Worm (Caenorhabditis elegans) whole organism, L4 larva: ENCODE data around the gene hpo-29.

Experiments used
- F37D6.2 ChIP-seq: sonication (generic microtip); optimal IDR thresholded peaks from 2 replicates; lab custom pipeline; 2016; ENCODE audit warnings: mild to moderate bottlenecking, missing genetic modification characterization, missing compliant biosample characterization
- ama-1 ChIP-seq: fragments of 150-350 bp; optimal IDR thresholded peaks from 2 replicates; lab custom pipeline; 2014; ENCODE audit warnings: inconsistent platforms, mixed read lengths
- lin-39 ChIP-seq: fragments of 150-350 bp; optimal IDR thresholded peaks from 2 replicates; lab custom pipeline; 2014; ENCODE audit warnings: missing biosample characterization, missing genetic modification reagents, missing genetic modification characterization
- lir-3 ChIP-seq: sonication (generic microtip); optimal IDR thresholded peaks from 2 replicates; lab custom pipeline; 2016; ENCODE audit warnings: mild to moderate bottlenecking, missing genetic modification characterization, missing compliant biosample characterization
- lsy-2 ChIP-seq, 2 experiments: fragments of 150-350 bp in 1 of 2; sonication (generic microtip) in 1 of 2; optimal IDR thresholded peaks; 2 replicates each; lab custom pipeline; 2014 to 2017; ENCODE audit warnings: missing biosample characterization in 2 of 2, missing genetic modification characterization in 2 of 2
- unc-39 ChIP-seq: sonication (generic microtip); optimal IDR thresholded peaks from 2 replicates; lab custom pipeline; 2017; ENCODE audit warnings: missing biosample characterization, missing genetic modification characterization
- zag-1 ChIP-seq: fragments of 150-350 bp; optimal IDR thresholded peaks from 2 replicates; lab custom pipeline; 2014; ENCODE audit warnings: missing biosample characterization, missing genetic modification characterization
- ztf-11 ChIP-seq: fragments of 150-350 bp; optimal IDR thresholded peaks from 2 replicates; lab custom pipeline; 2014; ENCODE audit warnings: missing biosample characterization, missing genetic modification characterization

ce11 chrIII:222508-222907 is 13.1 kb upstream of the hpo-29 start:
- TF ChIP-seq lin-39 (tag; lab: Kevin White, UChicago), result no peak
- no peak for TF ChIP-seq lir-3 (tag; lab: Kevin White, UChicago)
- TF ChIP-seq ama-1 (lab: Kevin White, UChicago), result no peak
- TF ChIP-seq lsy-2 (tag; optimal IDR thresholded peaks at IDR 0.05; lab: Kevin White, UChicago), result no peak
- TF ChIP-seq ztf-11, result no peak
- TF ChIP-seq zag-1, result no peak
- TF ChIP-seq unc-39, result no peak
- no peak for TF ChIP-seq F37D6.2 (tag; lab: Kevin White, UChicago)
